Fruit fly (Drosophila melanogaster): ENCODE data around the gene EMC10.

DNA sequence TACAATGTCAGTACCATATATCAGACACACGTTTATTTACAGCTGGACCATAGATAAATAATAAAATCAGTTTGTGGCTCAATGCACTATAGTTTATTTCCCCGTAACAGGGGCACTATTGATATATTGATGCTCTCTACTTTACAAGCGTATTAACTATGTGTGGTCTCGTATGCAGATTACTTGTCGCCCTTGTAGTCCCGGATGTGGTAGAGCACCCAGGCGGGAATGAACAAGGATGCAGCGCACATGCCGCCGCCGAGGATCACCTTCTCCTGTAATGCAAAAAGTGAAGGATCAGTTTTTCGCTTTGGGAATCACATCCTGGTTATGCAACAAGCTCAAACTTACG is 35.1 kb upstream of the EMC10 start:
- TF ChIP-seq fru (GFP tag; optimal IDR thresholded peaks at IDR 0.05), result no peak
- TF ChIP-seq pan (optimal IDR thresholded peaks at IDR 0.05), result no peak
